Fruit fly (Drosophila melanogaster) whole organism, embryonic: ENCODE results near the gene CG14537.
A peak's percentile ranks its signal among the peaks of the same experiment; 100 is the strongest.

Source experiments
- Bgb ChIP-seq: fragments of 200-800 bp; sonication (Bioruptor generic); IDR thresholded peaks from 2 replicates; pipeline ENCODE4 v1.3.6; 2022; ENCODE audit warnings: missing biosample characterization, missing genetic modification characterization; ENCODE audit not compliant: partially characterized antibody
- CG14667 ChIP-seq: fragments of 200-800 bp; sonication (Bioruptor generic); IDR thresholded peaks from 2 replicates; pipeline ENCODE4 v1.3.6; 2022; ENCODE audit warnings: missing biosample characterization, missing genetic modification characterization
- CG14710 ChIP-seq: fragments of 200-800 bp; sonication (Bioruptor generic); optimal IDR thresholded peaks from 3 replicates; lab custom pipeline; 2019; ENCODE audit warnings: missing biosample characterization, mild to moderate bottlenecking, missing genetic modification characterization, moderate library complexity
- CG14860 ChIP-seq: fragments of 200-800 bp; sonication (Bioruptor generic); IDR thresholded peaks from 3 replicates; pipeline ENCODE4 v1.3.6; 2022; ENCODE audit warnings: missing biosample characterization, missing genetic modification characterization; ENCODE audit not compliant: partially characterized antibody
- CG15073 ChIP-seq: fragments of 200-800 bp; sonication (Bioruptor generic); optimal IDR thresholded peaks from 2 replicates; lab custom pipeline; 2016; ENCODE audit warnings: missing biosample characterization, missing genetic modification characterization
- CG1603 ChIP-seq: fragments of 200-800 bp; sonication (Bioruptor generic); optimal IDR thresholded peaks from 2 replicates; lab custom pipeline; 2019; ENCODE audit warnings: missing biosample characterization, mild to moderate bottlenecking, missing genetic modification characterization, moderate library complexity
- CG16813 ChIP-seq: fragments of 200-800 bp; sonication (Bioruptor generic); IDR thresholded peaks from 3 replicates; pipeline ENCODE4 v1.3.6; 2022; ENCODE audit warnings: missing biosample characterization, missing genetic modification characterization; ENCODE audit not compliant: partially characterized antibody
- CG17186 ChIP-seq: fragments of 200-800 bp; sonication (Bioruptor generic); optimal IDR thresholded peaks from 3 replicates; lab custom pipeline; 2017; ENCODE audit warnings: missing biosample characterization, missing genetic modification reagents, missing genetic modification characterization
- CG17829 ChIP-seq: fragments of 200-800 bp; optimal IDR thresholded peaks from 2 replicates; lab custom pipeline; 2019; ENCODE audit warnings: missing biosample characterization, mild to moderate bottlenecking, missing genetic modification characterization, moderate library complexity
- CG18599 ChIP-seq: fragments of 200-800 bp; sonication (Bioruptor generic); optimal IDR thresholded peaks from 3 replicates; lab custom pipeline; 2017; ENCODE audit warnings: missing biosample characterization, missing genetic modification characterization, mild to moderate bottlenecking, moderate library complexity, missing genetic modification reagents
- CG2129 ChIP-seq: fragments of 200-800 bp; sonication (Bioruptor generic); IDR thresholded peaks from 2 replicates; pipeline ENCODE4 v1.3.6; 2022; ENCODE audit warnings: missing biosample characterization, missing genetic modification characterization; ENCODE audit not compliant: partially characterized antibody
- CG2199 ChIP-seq: fragments of 200-800 bp; sonication (Bioruptor generic); IDR thresholded peaks from 3 replicates; pipeline ENCODE4 v1.3.6; 2022; ENCODE audit warnings: missing biosample characterization, missing genetic modification characterization
- CG32767 ChIP-seq: fragments of 200-800 bp; sonication (Bioruptor generic); IDR thresholded peaks from 2 replicates; pipeline ENCODE4 v1.3.6; 2022; ENCODE audit warnings: missing biosample characterization, missing genetic modification characterization
- CG34376 ChIP-seq: fragments of 200-800 bp; sonication (Bioruptor generic); optimal IDR thresholded peaks from 2 replicates; lab custom pipeline; 2018; ENCODE audit warnings: missing biosample characterization, mild to moderate bottlenecking, missing genetic modification characterization
- CG34422 ChIP-seq: fragments of 200-800 bp; sonication (Bioruptor generic); IDR thresholded peaks from 3 replicates; pipeline ENCODE4 v1.3.6; 2022; ENCODE audit warnings: missing biosample characterization, missing genetic modification characterization
- CG4424 ChIP-seq: fragments of 200-800 bp; sonication (Bioruptor generic); optimal IDR thresholded peaks from 3 replicates; lab custom pipeline; 2016; ENCODE audit warnings: missing biosample characterization, missing genetic modification characterization
- CG6791 ChIP-seq: fragments of 200-800 bp; sonication (Bioruptor generic); IDR thresholded peaks from 3 replicates; pipeline ENCODE4 v1.3.6; 2022; ENCODE audit warnings: missing biosample characterization, missing genetic modification characterization; ENCODE audit not compliant: partially characterized antibody
- CG8290 ChIP-seq, 3 experiments: fragments of 200-800 bp; sonication (Bioruptor generic); optimal IDR thresholded peaks; 2 replicates each; lab custom pipeline; 2016 to 2019; ENCODE audit warnings: missing biosample characterization in 3 of 3, missing genetic modification characterization in 3 of 3, mild to moderate bottlenecking in 2 of 3, moderate library complexity in 1 of 3
- CG8765 ChIP-seq: fragments of 200-800 bp; sonication (Bioruptor generic); IDR thresholded peaks from 2 replicates; pipeline ENCODE4 v1.3.6; 2022; ENCODE audit warnings: missing biosample characterization, missing genetic modification characterization
- Doc3 ChIP-seq: fragments of 200-800 bp; sonication (Bioruptor generic); IDR thresholded peaks from 3 replicates; pipeline ENCODE4 v1.3.6; 2022; ENCODE audit warnings: missing biosample characterization, missing genetic modification characterization; ENCODE audit not compliant: partially characterized antibody
- Ets97D ChIP-seq: fragments of 200-800 bp; sonication (Bioruptor generic); optimal IDR thresholded peaks from 3 replicates; lab custom pipeline; 2016; ENCODE audit warnings: missing biosample characterization, missing genetic modification characterization
- HLH4C ChIP-seq: fragments of 200-800 bp; sonication (Bioruptor generic); IDR thresholded peaks from 3 replicates; pipeline ENCODE4 v1.3.6; 2022; ENCODE audit warnings: missing biosample characterization, missing genetic modification characterization; ENCODE audit not compliant: partially characterized antibody
- Kr ChIP-seq: fragments of 200-800 bp; sonication (Bioruptor generic); optimal IDR thresholded peaks from 2 replicates; lab custom pipeline; 2017; ENCODE audit warnings: missing biosample characterization, mild to moderate bottlenecking, missing genetic modification characterization
- Nf-YB ChIP-seq: fragments of 200-800 bp; sonication (Bioruptor generic); optimal IDR thresholded peaks from 3 replicates; lab custom pipeline; 2019; ENCODE audit warnings: missing biosample characterization, mild to moderate bottlenecking, missing genetic modification characterization, moderate library complexity
- Pdp1 ChIP-seq, 2 experiments: fragments of 200-800 bp; sonication (Bioruptor generic); optimal IDR thresholded peaks; 3 replicates each; lab custom pipeline; 2016; ENCODE audit warnings: missing biosample characterization in 2 of 2, missing genetic modification characterization in 2 of 2, mild to moderate bottlenecking in 1 of 2, moderate library complexity in 1 of 2
- Ravus ChIP-seq: fragments of 200-800 bp; sonication (Bioruptor generic); IDR thresholded peaks from 2 replicates; pipeline ENCODE4 v1.3.6; 2022; ENCODE audit warnings: missing biosample characterization, missing genetic modification characterization
- Usf ChIP-seq: fragments of 200-800 bp; sonication (Bioruptor generic); optimal IDR thresholded peaks from 2 replicates; lab custom pipeline; 2017; ENCODE audit warnings: missing genotype, missing biosample characterization, missing genetic modification characterization
- Xbp1 ChIP-seq: fragments of 200-800 bp; sonication (Bioruptor generic); optimal IDR thresholded peaks from 3 replicates; lab custom pipeline; 2016; ENCODE audit warnings: missing biosample characterization, mild to moderate bottlenecking, missing genetic modification characterization
- YL-1 ChIP-seq: fragments of 200-800 bp; sonication (Bioruptor generic); optimal IDR thresholded peaks from 3 replicates; lab custom pipeline; 2017; ENCODE audit warnings: missing biosample characterization, mild to moderate bottlenecking, missing genetic modification characterization
- amos ChIP-seq: fragments of 200-800 bp; sonication (Bioruptor generic); IDR thresholded peaks from 2 replicates; pipeline ENCODE4 v1.3.6; 2022; ENCODE audit warnings: missing biosample characterization, missing genetic modification characterization; ENCODE audit not compliant: partially characterized antibody
- ato ChIP-seq: fragments of 200-800 bp; sonication (Bioruptor generic); IDR thresholded peaks from 2 replicates; pipeline ENCODE4 v1.3.6; 2022; ENCODE audit warnings: missing biosample characterization, missing genetic modification characterization; ENCODE audit not compliant: partially characterized antibody
- az2 ChIP-seq: fragments of 200-800 bp; sonication (Bioruptor generic); optimal IDR thresholded peaks from 3 replicates; lab custom pipeline; 2016; ENCODE audit warnings: missing biosample characterization, missing genetic modification characterization
- bbx ChIP-seq: fragments of 200-800 bp; sonication (Bioruptor generic); IDR thresholded peaks from 2 replicates; pipeline ENCODE4 v1.3.6; 2022; ENCODE audit warnings: missing biosample characterization, missing genetic modification characterization; ENCODE audit not compliant: partially characterized antibody
- bigmax ChIP-seq: fragments of 200-800 bp; sonication (Bioruptor generic); optimal IDR thresholded peaks from 2 replicates; lab custom pipeline; 2018; ENCODE audit warnings: missing biosample characterization, mild to moderate bottlenecking, missing genetic modification characterization
- chinmo ChIP-seq: fragments of 200-800 bp; sonication (Bioruptor generic); IDR thresholded peaks from 4 replicates; pipeline ENCODE4 v1.3.6; 2022; ENCODE audit warnings: missing biosample characterization, missing genetic modification characterization; ENCODE audit not compliant: partially characterized antibody
- gfzf ChIP-seq: fragments of 200-800 bp; sonication (Bioruptor generic); optimal IDR thresholded peaks from 2 replicates; lab custom pipeline; 2016; ENCODE audit warnings: missing biosample characterization, mild to moderate bottlenecking, missing genetic modification characterization, moderate library complexity
- gro ChIP-seq: fragments of 200-800 bp; sonication (Bioruptor generic); optimal IDR thresholded peaks from 2 replicates; lab custom pipeline; 2016; ENCODE audit warnings: missing biosample characterization, missing genetic modification characterization
- knrl ChIP-seq: fragments of 200-800 bp; sonication (Bioruptor generic); IDR thresholded peaks from 3 replicates; pipeline ENCODE4 v1.3.6; 2022; ENCODE audit warnings: missing biosample characterization, missing genetic modification characterization; ENCODE audit not compliant: partially characterized antibody
- mam ChIP-seq: fragments of 200-800 bp; sonication (Bioruptor generic); optimal IDR thresholded peaks from 3 replicates; lab custom pipeline; 2016; ENCODE audit warnings: missing biosample characterization, missing genetic modification characterization
- pfk ChIP-seq: fragments of 200-800 bp; sonication (Bioruptor generic); optimal IDR thresholded peaks from 2 replicates; lab custom pipeline; 2018; ENCODE audit warnings: missing biosample characterization, mild to moderate bottlenecking, missing genetic modification characterization, moderate library complexity
- pzg ChIP-seq: fragments of 200-800 bp; sonication (Bioruptor generic); optimal IDR thresholded peaks from 3 replicates; lab custom pipeline; 2018; ENCODE audit warnings: missing biosample characterization, mild to moderate bottlenecking, missing genetic modification characterization, moderate library complexity
- slp2 ChIP-seq: fragments of 200-800 bp; sonication (Bioruptor generic); optimal IDR thresholded peaks from 2 replicates; lab custom pipeline; 2016; ENCODE audit warnings: missing biosample characterization, missing genetic modification characterization
- sna ChIP-seq: fragments of 200-800 bp; sonication (Bioruptor generic); IDR thresholded peaks from 2 replicates; pipeline ENCODE4 v1.3.6; 2022; ENCODE audit warnings: missing biosample characterization, missing genetic modification characterization; ENCODE audit not compliant: partially characterized antibody
- stwl ChIP-seq: fragments of 200-800 bp; sonication (Bioruptor generic); optimal IDR thresholded peaks from 3 replicates; lab custom pipeline; 2018; ENCODE audit warnings: missing biosample characterization, mild to moderate bottlenecking, missing genetic modification characterization, moderate library complexity
- tna ChIP-seq: fragments of 200-800 bp; sonication (Bioruptor generic); IDR thresholded peaks from 2 replicates; pipeline ENCODE4 v1.3.6; 2022; ENCODE audit warnings: missing biosample characterization, missing genetic modification characterization; ENCODE audit not compliant: partially characterized antibody
- unc-4 ChIP-seq: fragments of 200-800 bp; sonication (Bioruptor generic); IDR thresholded peaks from 2 replicates; pipeline ENCODE4 v1.3.6; 2022; ENCODE audit warnings: missing biosample characterization, missing genetic modification characterization; ENCODE audit not compliant: partially characterized antibody

CG14537 gene

dm6 chr2L:7880458-7880857, 40.2 kb downstream of the CG14537 start (continued):
- no peak for TF ChIP-seq Kr
- TF ChIP-seq gro (GFP tag; lab: Kevin White, UChicago), result no peak
- TF ChIP-seq pfk (GFP tag; lab: Kevin White, UChicago), result no peak
- TF ChIP-seq CG34376 (GFP tag; lab: Kevin White, UChicago), result no peak
- TF ChIP-seq CG2199 (GFP tag; lab: Robert Waterston, UW), result no peak
- no peak for TF ChIP-seq bbx (GFP tag; lab: Robert Waterston, UW)
- no peak for TF ChIP-seq knrl (GFP tag; lab: Robert Waterston, UW)
- no peak for TF ChIP-seq Ravus (GFP tag; lab: Robert Waterston, UW)
- TF ChIP-seq Nf-YB (GFP tag; lab: Kevin White, UChicago), result no peak
- no peak for TF ChIP-seq slp2 (GFP tag; lab: Kevin White, UChicago)
- TF ChIP-seq Usf (GFP tag; lab: Kevin White, UChicago), result no peak

- TF ChIP-seq Doc3 (GFP tag; lab: Robert Waterston, UW), result peak; percentile 89
- peak; percentile 98 for TF ChIP-seq Bgb (GFP tag; lab: Robert Waterston, UW)
- peak; percentile 9 for TF ChIP-seq CG14710 (tag; lab: Kevin White, UChicago)
- TF ChIP-seq CG17186 (GFP tag; lab: Kevin White, UChicago), result peak; percentile 7
- TF ChIP-seq tna (GFP tag; lab: Robert Waterston, UW), result peak; percentile 95
- no peak for TF ChIP-seq CG14667
- TF ChIP-seq mam (GFP tag; lab: Kevin White, UChicago), result no peak
- no peak for TF ChIP-seq CG8290 (GFP tag; optimal IDR thresholded peaks at IDR 0.05; lab: Kevin White, UChicago)
- TF ChIP-seq CG8290 (tag; optimal IDR thresholded peaks at IDR 0.05; lab: Kevin White, UChicago), result peak in 1 of 2 experiments; percentile 40
- peak; percentile 36 for TF ChIP-seq YL-1 (GFP tag; lab: Kevin White, UChicago)
- TF ChIP-seq az2, result no peak
- TF ChIP-seq CG16813 (GFP tag; lab: Robert Waterston, UW), result peak; percentile 98
- TF ChIP-seq CG2129, result peak; percentile 84
- peak in 1 of 2 experiments; percentile 54 for TF ChIP-seq Pdp1 (GFP tag; optimal IDR thresholded peaks at IDR 0.05; lab: Kevin White, UChicago)
- no peak for TF ChIP-seq CG18599
- TF ChIP-seq bigmax (GFP tag; lab: Kevin White, UChicago), result peak; percentile 67
- TF ChIP-seq chinmo (GFP tag; lab: Robert Waterston, UW), result peak; percentile 97
- TF ChIP-seq amos (GFP tag; lab: Robert Waterston, UW), result peak; percentile 98
- peak; percentile 70; the same call in 1 of the 3 replicates for TF ChIP-seq CG34422 (GFP tag; lab: Robert Waterston, UW)
- TF ChIP-seq gfzf (GFP tag; lab: Kevin White, UChicago), result peak; percentile 57
- no peak for TF ChIP-seq CG32767 (GFP tag; lab: Robert Waterston, UW)
- peak; percentile 98 for TF ChIP-seq ato
- TF ChIP-seq CG1603 (tag; lab: Kevin White, UChicago), result peak; percentile 47
- TF ChIP-seq sna (GFP tag; lab: Robert Waterston, UW), result peak; percentile 86
- no peak for TF ChIP-seq CG15073
- TF ChIP-seq pzg (GFP tag; lab: Kevin White, UChicago), result peak; percentile 88
- peak; percentile 59 for TF ChIP-seq stwl (tag; lab: Kevin White, UChicago)
- peak; percentile 32 for TF ChIP-seq CG17829
- TF ChIP-seq CG6791 (GFP tag; lab: Robert Waterston, UW), result peak; percentile 99
- TF ChIP-seq unc-4 (GFP tag; lab: Robert Waterston, UW), result peak; percentile 92
- peak; percentile 98 for TF ChIP-seq bbx (GFP tag; lab: Robert Waterston, UW)
- no peak for TF ChIP-seq CG4424 (GFP tag; lab: Kevin White, UChicago)
- TF ChIP-seq HLH4C (GFP tag; lab: Robert Waterston, UW), result peak; percentile 95
- TF ChIP-seq Xbp1 (GFP tag; lab: Kevin White, UChicago), result no peak
- no peak for TF ChIP-seq CG8765
- TF ChIP-seq CG14860 (GFP tag; lab: Robert Waterston, UW), result peak; percentile 91
- TF ChIP-seq Ets97D (GFP tag; lab: Kevin White, UChicago), result peak; percentile 26
Measured at dm6 chr2L:7885271-7885670, 45.0 kb downstream of the CG14537 start, which contains the start of the genes SmE and CG34132. Gene SmE (minus strand): TSS chr2L:7885450. Gene CG34132 (plus strand): TSS chr2L:7885503.
